Fruit fly (Drosophila melanogaster) whole organism, embryonic: Measurements from ENCODE around the gene Hat1.
A peak's percentile ranks its signal among the peaks of the same experiment; 100 is the strongest.

Experiments used
- Adf1 ChIP-seq: fragments of 200-800 bp; sonication (Bioruptor generic); IDR thresholded peaks from 2 replicates; pipeline ENCODE4 v1.3.6; 2022; ENCODE audit warnings: missing biosample characterization, missing genetic modification characterization
- Bdp1 ChIP-seq: fragments of 200-800 bp; sonication (Bioruptor generic); optimal IDR thresholded peaks from 3 replicates; lab custom pipeline; 2016; ENCODE audit warnings: missing biosample characterization, missing genetic modification characterization
- CG10321 ChIP-seq: fragments of 200-800 bp; sonication (Bioruptor generic); IDR thresholded peaks from 2 replicates; pipeline ENCODE4 v1.3.6; 2022; ENCODE audit warnings: missing biosample characterization, missing genetic modification characterization
- CG12659 ChIP-seq: fragments of 200-800 bp; sonication (Bioruptor generic); optimal IDR thresholded peaks from 3 replicates; lab custom pipeline; 2017; ENCODE audit warnings: mild to moderate bottlenecking, missing biosample characterization, missing genetic modification reagents, missing genetic modification characterization
- CG12744 ChIP-seq: fragments of 200-800 bp; sonication (Bioruptor generic); optimal IDR thresholded peaks from 2 replicates; lab custom pipeline; 2016; ENCODE audit warnings: missing biosample characterization, missing genetic modification characterization
- CG12769 ChIP-seq: fragments of 200-800 bp; sonication (Bioruptor generic); optimal IDR thresholded peaks from 2 replicates; lab custom pipeline; 2019; ENCODE audit warnings: missing biosample characterization, mild to moderate bottlenecking, missing genetic modification characterization, moderate library complexity
- CG13894 ChIP-seq: fragments of 200-800 bp; sonication (Bioruptor generic); optimal IDR thresholded peaks from 3 replicates; lab custom pipeline; 2018; ENCODE audit warnings: missing biosample characterization, mild to moderate bottlenecking, missing genetic modification characterization, moderate library complexity
- CG14667 ChIP-seq: fragments of 200-800 bp; sonication (Bioruptor generic); IDR thresholded peaks from 2 replicates; pipeline ENCODE4 v1.3.6; 2022; ENCODE audit warnings: missing biosample characterization, missing genetic modification characterization
- CG14860 ChIP-seq: fragments of 200-800 bp; sonication (Bioruptor generic); IDR thresholded peaks from 3 replicates; pipeline ENCODE4 v1.3.6; 2022; ENCODE audit warnings: missing biosample characterization, missing genetic modification characterization; ENCODE audit not compliant: partially characterized antibody
- CG17802 ChIP-seq: fragments of 200-800 bp; sonication (Bioruptor generic); optimal IDR thresholded peaks from 2 replicates; lab custom pipeline; 2018; ENCODE audit warnings: missing biosample characterization, mild to moderate bottlenecking, missing genetic modification characterization, moderate library complexity
- CG2889 ChIP-seq: fragments of 200-800 bp; sonication (Bioruptor generic); IDR thresholded peaks from 3 replicates; pipeline ENCODE4 v1.3.6; 2022; ENCODE audit warnings: missing biosample characterization, missing genetic modification characterization
- CG34422 ChIP-seq: fragments of 200-800 bp; sonication (Bioruptor generic); IDR thresholded peaks from 3 replicates; pipeline ENCODE4 v1.3.6; 2022; ENCODE audit warnings: missing biosample characterization, missing genetic modification characterization
- CG3995 ChIP-seq: fragments of 200-800 bp; sonication (Bioruptor generic); optimal IDR thresholded peaks from 3 replicates; lab custom pipeline; 2016; ENCODE audit warnings: missing biosample characterization, missing genetic modification characterization
- CG4707 ChIP-seq: fragments of 200-800 bp; sonication (Bioruptor generic); optimal IDR thresholded peaks from 2 replicates; lab custom pipeline; 2018; ENCODE audit warnings: missing biosample characterization, mild to moderate bottlenecking, missing genetic modification characterization, moderate library complexity
- CG6254 ChIP-seq: fragments of 200-800 bp; sonication (Bioruptor generic); optimal IDR thresholded peaks from 3 replicates; lab custom pipeline; 2017; ENCODE audit warnings: mild to moderate bottlenecking, missing biosample characterization, missing genetic modification reagents, missing genetic modification characterization
- CG7963 ChIP-seq: fragments of 200-800 bp; sonication (Bioruptor generic); IDR thresholded peaks from 3 replicates; pipeline ENCODE4 v1.3.6; 2022; ENCODE audit warnings: missing biosample characterization, missing genetic modification characterization; ENCODE audit not compliant: partially characterized antibody
- CG8089 ChIP-seq: fragments of 200-800 bp; sonication (Bioruptor generic); optimal IDR thresholded peaks from 3 replicates; lab custom pipeline; 2016; ENCODE audit warnings: missing biosample characterization, missing genetic modification characterization
- CHES-1-like ChIP-seq: fragments of 200-800 bp; sonication (Bioruptor generic); optimal IDR thresholded peaks from 2 replicates; lab custom pipeline; 2016; ENCODE audit warnings: missing biosample characterization, missing genetic modification characterization
- D ChIP-seq, 2 experiments: fragments of 200-800 bp in 1 of 2; fragments of >200 bp in 1 of 2; sonication (Bioruptor generic) in 1 of 2; optimal IDR thresholded peaks; 2 replicates in 1 of 2; 3 replicates in 1 of 2; lab custom pipeline; 2017; ENCODE audit warnings: mild to moderate bottlenecking in 1 of 2, missing biosample characterization in 1 of 2, missing genetic modification characterization in 1 of 2, missing genetic modification reagents in 1 of 2
- H15 ChIP-seq: fragments of 200-800 bp; sonication (Bioruptor generic); IDR thresholded peaks from 3 replicates; pipeline ENCODE4 v1.3.6; 2022; ENCODE audit warnings: missing biosample characterization, missing genetic modification characterization
- Hmr ChIP-seq: fragments of 200-800 bp; sonication (Bioruptor generic); optimal IDR thresholded peaks from 3 replicates; lab custom pipeline; 2017; ENCODE audit warnings: mild to moderate bottlenecking, missing biosample characterization, missing genetic modification reagents, missing genetic modification characterization
- Hr3 ChIP-seq: fragments of 200-800 bp; sonication (Bioruptor generic); optimal IDR thresholded peaks from 3 replicates; lab custom pipeline; 2016; ENCODE audit warnings: missing biosample characterization, missing genetic modification characterization
- Hr78 ChIP-seq, 2 experiments: fragments of 200-800 bp in 1 of 2; fragments of >200 bp in 1 of 2; sonication (Bioruptor generic) in 1 of 2; optimal IDR thresholded peaks; 2 replicates each; lab custom pipeline; 2017 to 2019; ENCODE audit warnings: missing biosample characterization in 2 of 2, missing genetic modification characterization in 2 of 2, mild to moderate bottlenecking in 1 of 2, moderate library complexity in 1 of 2
- Hsf ChIP-seq: fragments of 200-800 bp; sonication (Bioruptor generic); optimal IDR thresholded peaks from 3 replicates; lab custom pipeline; 2016; ENCODE audit warnings: missing biosample characterization, missing genetic modification characterization
- Lim3 ChIP-seq: fragments of 200-800 bp; sonication (Bioruptor generic); IDR thresholded peaks from 2 replicates; pipeline ENCODE4 v1.3.6; 2022; ENCODE audit warnings: missing biosample characterization, missing genetic modification characterization
- Mad ChIP-seq: fragments of 200-800 bp; sonication (Bioruptor generic); optimal IDR thresholded peaks from 2 replicates; lab custom pipeline; 2016; ENCODE audit warnings: missing biosample characterization, missing genetic modification characterization
- Nf-YA ChIP-seq: fragments of 200-800 bp; sonication (Bioruptor generic); IDR thresholded peaks from 2 replicates; pipeline ENCODE4 v1.3.6; 2022; ENCODE audit warnings: missing biosample characterization, missing genetic modification characterization
- Ptx1 ChIP-seq: fragments of 200-800 bp; sonication (Bioruptor generic); IDR thresholded peaks from 2 replicates; pipeline ENCODE4 v1.3.6; 2022; ENCODE audit warnings: missing biosample characterization, missing genetic modification characterization
- Spps ChIP-seq: fragments of 200-800 bp; sonication (Bioruptor generic); optimal IDR thresholded peaks from 2 replicates; lab custom pipeline; 2018; ENCODE audit warnings: missing biosample characterization, mild to moderate bottlenecking, missing genetic modification characterization
- Stat92E ChIP-seq, 3 experiments: fragments of >200 bp in 2 of 3; fragments of 200-800 bp in 1 of 3; sonication (Bioruptor generic) in 1 of 3; optimal IDR thresholded peaks; 2 replicates each; lab custom pipeline; 2017 to 2019; ENCODE audit warnings: missing biosample characterization in 3 of 3, missing genetic modification characterization in 3 of 3, mild to moderate bottlenecking in 1 of 3, moderate library complexity in 1 of 3
- Taf1 ChIP-seq: fragments of 200-800 bp; sonication (Bioruptor generic); IDR thresholded peaks from 2 replicates; pipeline ENCODE4 v1.3.6; 2022; ENCODE audit warnings: missing biosample characterization, missing genetic modification characterization
- Tbp ChIP-seq: fragments of >200 bp; optimal IDR thresholded peaks from 2 replicates; lab custom pipeline; 2018; ENCODE audit warnings: missing biosample characterization, missing genetic modification characterization
- al ChIP-seq: fragments of 200-800 bp; sonication (Bioruptor generic); IDR thresholded peaks from 2 replicates; pipeline ENCODE4 v1.3.6; 2022; ENCODE audit warnings: missing biosample characterization, missing genetic modification characterization
- bowl ChIP-seq: fragments of 200-800 bp; sonication (Bioruptor generic); IDR thresholded peaks from 2 replicates; pipeline ENCODE4 v1.3.6; 2022; ENCODE audit warnings: missing biosample characterization, missing genetic modification characterization
- dm ChIP-seq: fragments of 200-800 bp; sonication (Bioruptor generic); optimal IDR thresholded peaks from 3 replicates; lab custom pipeline; 2016; ENCODE audit warnings: missing biosample characterization, missing genetic modification characterization
- dmrt11E ChIP-seq: fragments of 200-800 bp; sonication (Bioruptor generic); optimal IDR thresholded peaks from 3 replicates; lab custom pipeline; 2018; ENCODE audit warnings: missing biosample characterization, mild to moderate bottlenecking, missing genetic modification characterization, moderate library complexity
- dpn ChIP-seq, 2 experiments: fragments of 200-800 bp; sonication (Bioruptor generic); optimal IDR thresholded peaks; 3 replicates each; lab custom pipeline; 2016; ENCODE audit warnings: missing biosample characterization in 2 of 2, missing genetic modification characterization in 2 of 2
- fd3F ChIP-seq: fragments of 200-800 bp; sonication (Bioruptor generic); optimal IDR thresholded peaks from 2 replicates; lab custom pipeline; 2018; ENCODE audit warnings: missing biosample characterization, mild to moderate bottlenecking, missing genetic modification characterization, moderate library complexity
- fru ChIP-seq: fragments of >200 bp; optimal IDR thresholded peaks from 2 replicates; lab custom pipeline; 2017
- mam ChIP-seq: fragments of 200-800 bp; sonication (Bioruptor generic); optimal IDR thresholded peaks from 3 replicates; lab custom pipeline; 2016; ENCODE audit warnings: missing biosample characterization, missing genetic modification characterization
- nau ChIP-seq: fragments of 200-800 bp; sonication (Bioruptor generic); optimal IDR thresholded peaks from 3 replicates; lab custom pipeline; 2017; ENCODE audit warnings: missing biosample characterization, mild to moderate bottlenecking, missing genetic modification characterization, missing genetic modification reagents
- otp ChIP-seq: fragments of 200-800 bp; sonication (Bioruptor generic); IDR thresholded peaks from 3 replicates; pipeline ENCODE4, ENCODE4 v1.3.6; 2022; ENCODE audit warnings: missing biosample characterization, missing genetic modification characterization
- pros ChIP-seq: fragments of 200-800 bp; sonication (Bioruptor generic); optimal IDR thresholded peaks from 3 replicates; lab custom pipeline; 2019; ENCODE audit warnings: missing biosample characterization, mild to moderate bottlenecking, missing genetic modification characterization, moderate library complexity
- rib ChIP-seq: fragments of 200-800 bp; sonication (Bioruptor generic); IDR thresholded peaks from 2 replicates; pipeline ENCODE4 v1.3.6; 2022; ENCODE audit warnings: missing biosample characterization, missing genetic modification characterization
- ro ChIP-seq: fragments of 200-800 bp; sonication (Bioruptor generic); IDR thresholded peaks from 2 replicates; pipeline ENCODE4 v1.3.6; 2022; ENCODE audit warnings: missing biosample characterization, missing genetic modification characterization
- slp2 ChIP-seq: fragments of 200-800 bp; sonication (Bioruptor generic); optimal IDR thresholded peaks from 2 replicates; lab custom pipeline; 2016; ENCODE audit warnings: missing biosample characterization, missing genetic modification characterization
- twi ChIP-seq: fragments of 200-800 bp; optimal IDR thresholded peaks from 2 replicates; lab custom pipeline; 2019; ENCODE audit warnings: missing biosample characterization, mild to moderate bottlenecking, missing genetic modification characterization, moderate library complexity
- vfl ChIP-seq: fragments of 200-800 bp; sonication (Bioruptor generic); optimal IDR thresholded peaks from 2 replicates; lab custom pipeline; 2016; ENCODE audit warnings: missing biosample characterization, missing genetic modification characterization

The Hat1 gene

dm6 chr3R:5778731-5779593 is 10.2 kb downstream of the Hat1 start, which contains the start of gene jagn (continued):
- TF ChIP-seq twi (tag; lab: Kevin White, UChicago) (peak; percentile 4), Hr78 (GFP tag; optimal IDR thresholded peaks at IDR 0.05; lab: Kevin White, UChicago) (no peak), D (optimal IDR thresholded peaks at IDR 0.05; lab: Kevin White, UChicago) (no peak), D (GFP tag; optimal IDR thresholded peaks at IDR 0.05; lab: Kevin White, UChicago) (no peak), CG14667 (GFP tag; lab: Robert Waterston, UW) (peak; percentile 27), CG3995 (peak; percentile 14), CG12744 (GFP tag; lab: Kevin White, UChicago) (peak; percentile 36), H15 (GFP tag; lab: Robert Waterston, UW) (peak; percentile 33; the same call in 1 of the 3 replicates), dm (GFP tag; lab: Kevin White, UChicago) (peak; percentile 55), al (peak; percentile 61), otp (GFP tag; lab: Robert Waterston, UW) (peak; percentile 68; the same call in 2 of the 3 replicates), Adf1 (GFP tag; lab: Robert Waterston, UW) (peak; percentile 39), fru (no peak), CG2889 (peak; percentile 4; the same call in 1 of the 3 replicates), CG13894 (tag; lab: Kevin White, UChicago) (peak; percentile 31), Spps (tag; lab: Kevin White, UChicago) (no peak), vfl (GFP tag; lab: Kevin White, UChicago) (peak; percentile 39), CG12659 (GFP tag; lab: Kevin White, UChicago) (peak; percentile 94), CG4707 (GFP tag; lab: Kevin White, UChicago) (no peak), Lim3 (GFP tag; lab: Robert Waterston, UW) (no peak), Taf1 (GFP tag; lab: Robert Waterston, UW) (no peak), Hmr (peak; percentile 70), Bdp1 (GFP tag; lab: Kevin White, UChicago) (peak; percentile 33), dmrt11E (peak; percentile 37), rib (GFP tag; lab: Robert Waterston, UW) (peak; percentile 55; the same call in 1 of the 2 replicates), Nf-YA (0 out of 2 replicates have a peak, but pooled peaks have one; percentile 29), Hr3 (GFP tag; lab: Kevin White, UChicago) (peak; percentile 45), ro (no peak), CG10321 (GFP tag; lab: Robert Waterston, UW) (peak; percentile 40; the same call in 1 of the 2 replicates), Tbp (GFP tag; lab: Kevin White, UChicago) (no peak), mam (GFP tag; lab: Kevin White, UChicago) (peak; percentile 79), nau (GFP tag; lab: Kevin White, UChicago) (no peak), CG12769 (tag; lab: Kevin White, UChicago) (no peak), fd3F (GFP tag; lab: Kevin White, UChicago) (peak; percentile 18), pros (GFP tag; lab: Kevin White, UChicago) (no peak), bowl (GFP tag; lab: Robert Waterston, UW) (no peak), Ptx1 (GFP tag; lab: Robert Waterston, UW) (peak; percentile 63), CG14860 (peak; percentile 99), slp2 (GFP tag; lab: Kevin White, UChicago) (peak; percentile 25), dpn (GFP tag; optimal IDR thresholded peaks at IDR 0.05; lab: Kevin White, UChicago) (peak; percentile 67 to 69), Hsf (GFP tag; lab: Kevin White, UChicago) (peak; percentile 67), CG34422 (GFP tag; lab: Robert Waterston, UW) (peak; percentile 59; the same call in 1 of the 3 replicates), CG17802 (tag; lab: Kevin White, UChicago) (peak; percentile 36), CG7963 (GFP tag; lab: Robert Waterston, UW) (peak; percentile 100), Stat92E (GFP tag; optimal IDR thresholded peaks at IDR 0.05; lab: Kevin White, UChicago) (peak in 1 of 3 experiments; percentile 9), CHES-1-like (peak; percentile 74), CG8089 (GFP tag; lab: Kevin White, UChicago) (peak; percentile 46), Mad (GFP tag; lab: Kevin White, UChicago) (peak; percentile 41), CG6254 (GFP tag; lab: Kevin White, UChicago) (peak; percentile 12)
